Fruit fly (Drosophila melanogaster) whole organism, wandering third instar larva: Measurements from ENCODE around the gene Sodh2.

Source experiments
- Dif ChIP-seq: fragments of 200-275, 200-300 bp; sonication (Bioruptor generic); optimal IDR thresholded peaks from 2 replicates; lab custom pipeline; 2018; ENCODE audit warnings: missing biosample characterization, missing genetic modification characterization; ENCODE audit not compliant: partially characterized antibody
- HLH106 ChIP-seq: fragments of 200-800 bp; optimal IDR thresholded peaks from 3 replicates; lab custom pipeline; 2019; ENCODE audit warnings: missing biosample characterization, mild to moderate bottlenecking, missing genetic modification characterization, moderate library complexity
- Hr78 ChIP-seq: fragments of >200 bp; optimal IDR thresholded peaks from 2 replicates; lab custom pipeline; 2017; ENCODE audit warnings: missing biosample characterization, missing genetic modification characterization
- Hr83 ChIP-seq: fragments of 200-300 bp; sonication (Bioruptor generic); optimal IDR thresholded peaks from 2 replicates; lab custom pipeline; 2016; ENCODE audit warnings: missing biosample characterization, mild to moderate bottlenecking, missing genetic modification characterization, moderate library complexity; ENCODE audit not compliant: poor library complexity, severe bottlenecking
- Myc ChIP-seq: fragments of >200 bp; optimal IDR thresholded peaks from 2 replicates; lab custom pipeline; 2017
- br ChIP-seq: fragments of 200-800 bp; sonication (Bioruptor generic); optimal IDR thresholded peaks from 2 replicates; lab custom pipeline; 2016; ENCODE audit warnings: missing biosample characterization, missing genetic modification characterization
- brk ChIP-seq: fragments of 200-800 bp; sonication (Bioruptor generic); optimal IDR thresholded peaks from 2 replicates; lab custom pipeline; 2016; ENCODE audit warnings: missing biosample characterization, mild to moderate bottlenecking, missing genetic modification characterization
- dl ChIP-seq, 2 experiments: fragments of 175-275, 200-275 bp in 1 of 2; fragments of 200-275 bp in 1 of 2; sonication (Bioruptor generic); optimal IDR thresholded peaks; lab custom pipeline; 2018; ENCODE audit warnings: mild to moderate bottlenecking in 2 of 2, missing biosample characterization in 2 of 2, missing genetic modification characterization in 2 of 2, moderate library complexity in 2 of 2; ENCODE audit not compliant: partially characterized antibody in 2 of 2, insufficient read depth in 1 of 2
- fru ChIP-seq: fragments of 200-800 bp; sonication (Bioruptor generic); optimal IDR thresholded peaks from 3 replicates; lab custom pipeline; 2016; ENCODE audit warnings: missing biosample characterization, mild to moderate bottlenecking, missing genetic modification characterization
- h ChIP-seq: fragments of 200-800 bp; sonication (Bioruptor generic); optimal IDR thresholded peaks from 3 replicates; lab custom pipeline; 2016; ENCODE audit warnings: missing biosample characterization, mild to moderate bottlenecking, missing genetic modification characterization
- lola ChIP-seq: fragments of >200 bp; optimal IDR thresholded peaks from 2 replicates; lab custom pipeline; 2017; ENCODE audit warnings: missing biosample characterization, missing genetic modification characterization
- sage ChIP-seq: fragments of 200-800 bp; sonication (Bioruptor generic); optimal IDR thresholded peaks from 2 replicates; lab custom pipeline; 2016; ENCODE audit warnings: missing biosample characterization, mild to moderate bottlenecking, missing genetic modification characterization
- sv ChIP-seq: fragments of 200-800 bp; sonication (Bioruptor generic); optimal IDR thresholded peaks from 3 replicates; lab custom pipeline; 2016; ENCODE audit warnings: missing biosample characterization, missing genetic modification characterization
- usp ChIP-seq: fragments of >200 bp; optimal IDR thresholded peaks from 2 replicates; lab custom pipeline; 2017; ENCODE audit warnings: missing biosample characterization, missing genetic modification characterization

dm6 chr3R:10884678-10885421 is 8.7 kb downstream of the Sodh2 start, which contains the start of gene CG14696:
- TF ChIP-seq dl (GFP tag; optimal IDR thresholded peaks at IDR 0.05; lab: Kevin White, UChicago; ENCODE audit: insufficient read depth in 1 of 2, partially characterized antibody in 2 of 2), result no peak
- TF ChIP-seq sv (GFP tag; lab: Kevin White, UChicago), result no peak
- no peak for TF ChIP-seq Hr83 (GFP tag; lab: Kevin White, UChicago)
- no peak for TF ChIP-seq Myc (lab: Kevin White, UChicago)
- TF ChIP-seq fru (GFP tag; lab: Kevin White, UChicago), result no peak
- no peak for TF ChIP-seq lola (GFP tag; lab: Kevin White, UChicago)
- TF ChIP-seq sage (GFP tag; lab: Kevin White, UChicago), result no peak
- TF ChIP-seq usp (GFP tag; lab: Kevin White, UChicago), result no peak
- no peak for TF ChIP-seq brk (GFP tag; lab: Kevin White, UChicago)
- no peak for TF ChIP-seq HLH106
- TF ChIP-seq br (GFP tag; lab: Kevin White, UChicago), result no peak
- no peak for TF ChIP-seq h (GFP tag; lab: Kevin White, UChicago)
- TF ChIP-seq Hr78 (GFP tag; lab: Kevin White, UChicago), result no peak
- no peak for TF ChIP-seq Dif (GFP tag; lab: Kevin White, UChicago)
